Worm (Caenorhabditis elegans) whole organism, L1 larva: ENCODE measurements around the gene F20B6.5.

ENCODE experiments used
- C16A3.4 ChIP-seq: fragments of 150-350 bp; optimal IDR thresholded peaks from 2 replicates; lab custom pipeline; 2014; ENCODE audit warnings: missing biosample characterization, missing genetic modification characterization
- C34B4.2 ChIP-seq: sonication (generic microtip); optimal IDR thresholded peaks from 2 replicates; lab custom pipeline; 2017; ENCODE audit warnings: mild to moderate bottlenecking, missing genetic modification characterization, missing compliant biosample characterization
- F16B12.6 ChIP-seq: fragments of 150-350 bp; optimal IDR thresholded peaks from 2 replicates; lab custom pipeline; 2014; ENCODE audit warnings: missing biosample characterization, missing genetic modification characterization
- Y116A8C.19 ChIP-seq: sonication (generic microtip); optimal IDR thresholded peaks from 2 replicates; lab custom pipeline; 2016; ENCODE audit warnings: missing compliant biosample characterization, missing genetic modification characterization, borderline replicate concordance
- aly-2 ChIP-seq: fragments of 150-350 bp; optimal IDR thresholded peaks from 2 replicates; lab custom pipeline; 2014; ENCODE audit warnings: missing biosample characterization, missing genetic modification characterization
- ama-1 ChIP-seq: fragments of 150-350 bp; optimal IDR thresholded peaks from 2 replicates; lab custom pipeline; 2014
- ceh-63 ChIP-seq: fragments of 200-800 bp; sonication (Bioruptor generic); optimal IDR thresholded peaks from 2 replicates; lab custom pipeline; 2018; ENCODE audit warnings: mild to moderate bottlenecking, missing genetic modification characterization, missing compliant biosample characterization
- ceh-8 ChIP-seq: fragments of 200-800 bp; sonication (Bioruptor generic); optimal IDR thresholded peaks from 2 replicates; lab custom pipeline; 2018; ENCODE audit warnings: mild to moderate bottlenecking, missing genetic modification characterization, moderate library complexity, missing compliant biosample characterization
- ceh-82 ChIP-seq, 3 experiments: fragments of 150-350 bp in 1 of 3; sonication (generic microtip) in 2 of 3; optimal IDR thresholded peaks; 2 replicates each; lab custom pipeline; 2014 to 2017; ENCODE audit warnings: missing biosample characterization in 3 of 3, missing genetic modification characterization in 3 of 3
- ces-1 ChIP-seq: fragments of 150-350 bp; optimal IDR thresholded peaks from 2 replicates; lab custom pipeline; 2014; ENCODE audit warnings: missing biosample characterization, missing genetic modification reagents, missing genetic modification characterization
- dpl-1 ChIP-seq, 3 experiments: fragments of 150-350 bp in 2 of 3; sonication (generic microtip) in 1 of 3; optimal IDR thresholded peaks; 2 replicates each; lab custom pipeline; 2014 to 2017; ENCODE audit warnings: missing biosample characterization in 3 of 3, missing genetic modification characterization in 3 of 3, missing genetic modification reagents in 3 of 3
- efl-1 ChIP-seq, 4 experiments: fragments of 150-350 bp; optimal IDR thresholded peaks in 3 of 4; peaks in 1 of 4; 1 replicate in 1 of 4; 2 replicates in 3 of 4; lab custom pipeline; 2014; ENCODE audit warnings: missing biosample characterization in 2 of 4, missing genetic modification characterization in 2 of 4, missing genetic modification reagents in 2 of 4
- efl-3 ChIP-seq: fragments of 200-800 bp; sonication (Bioruptor generic); optimal IDR thresholded peaks from 2 replicates; lab custom pipeline; 2018; ENCODE audit warnings: mild to moderate bottlenecking, missing genetic modification characterization, missing compliant biosample characterization
- egl-13 ChIP-seq: sonication (generic microtip); optimal IDR thresholded peaks from 2 replicates; lab custom pipeline; 2016; ENCODE audit warnings: missing genotype, missing genetic modification reagents, missing genetic modification characterization, missing compliant biosample characterization
- elt-2 ChIP-seq: sonication (generic microtip); optimal IDR thresholded peaks from 2 replicates; lab custom pipeline; 2016; ENCODE audit warnings: missing genetic modification characterization, mild to moderate bottlenecking, inconsistent platforms, missing compliant biosample characterization, missing genetic modification reagents
- fkh-10 ChIP-seq: sonication (generic microtip); optimal IDR thresholded peaks from 2 replicates; lab custom pipeline; 2017; ENCODE audit warnings: missing biosample characterization, missing genetic modification reagents, missing genetic modification characterization
- fkh-4 ChIP-seq: sonication (generic microtip); optimal IDR thresholded peaks from 2 replicates; lab custom pipeline; 2016; ENCODE audit warnings: missing compliant biosample characterization, missing genetic modification characterization, borderline replicate concordance
- fkh-8 ChIP-seq: sonication (generic microtip); optimal IDR thresholded peaks from 2 replicates; lab custom pipeline; 2016; ENCODE audit warnings: mild to moderate bottlenecking, missing genetic modification characterization, missing compliant biosample characterization
- fos-1 ChIP-seq: fragments of 150-350 bp; optimal IDR thresholded peaks from 2 replicates; lab custom pipeline; 2014; ENCODE audit warnings: missing biosample characterization, missing genetic modification characterization
- grh-1 ChIP-seq: fragments of 200-800 bp; sonication (Bioruptor generic); IDR thresholded peaks from 2 replicates; pipeline ENCODE4 v1.3.6; 2022; ENCODE audit warnings: missing genetic modification reagents, missing genetic modification characterization, missing compliant biosample characterization
- hlh-17 ChIP-seq: fragments of 200-800 bp; sonication (Bioruptor generic); optimal IDR thresholded peaks from 2 replicates; lab custom pipeline; 2018; ENCODE audit warnings: missing genetic modification characterization, mild to moderate bottlenecking, missing compliant biosample characterization, moderate library complexity, borderline replicate concordance
- hlh-4 ChIP-seq: sonication (generic microtip); optimal IDR thresholded peaks from 2 replicates; lab custom pipeline; 2016; ENCODE audit warnings: mild to moderate bottlenecking, missing genetic modification characterization, missing compliant biosample characterization
- hpl-2 ChIP-seq: fragments of 150-350 bp; optimal IDR thresholded peaks from 2 replicates; lab custom pipeline; 2014; ENCODE audit warnings: missing biosample characterization, missing genetic modification reagents, missing genetic modification characterization
- jun-1 ChIP-seq: fragments of 150-350 bp; optimal IDR thresholded peaks from 2 replicates; lab custom pipeline; 2014; ENCODE audit warnings: missing biosample characterization, missing genetic modification reagents, missing genetic modification characterization
- lin-13 ChIP-seq: fragments of 150-350 bp; optimal IDR thresholded peaks from 2 replicates; lab custom pipeline; 2014; ENCODE audit warnings: missing biosample characterization, missing genetic modification reagents, missing genetic modification characterization
- lin-15B ChIP-seq: fragments of 150-350 bp; sonication (generic microtip); optimal IDR thresholded peaks from 3 replicates; lab custom pipeline; 2014; ENCODE audit warnings: missing biosample characterization, missing genetic modification characterization
- lsy-2 ChIP-seq, 2 experiments: fragments of 150-350 bp; optimal IDR thresholded peaks; 2 replicates each; lab custom pipeline; 2014; ENCODE audit warnings: missing biosample characterization in 2 of 2, missing genetic modification characterization in 2 of 2
- mdl-1 ChIP-seq, 2 experiments: fragments of 150-350 bp; optimal IDR thresholded peaks; 2 replicates each; lab custom pipeline; 2014 to 2017; ENCODE audit warnings: missing biosample characterization in 2 of 2, missing genetic modification characterization in 2 of 2, inconsistent platforms in 1 of 2
- mep-1 ChIP-seq: fragments of 150-350 bp; optimal IDR thresholded peaks from 2 replicates; lab custom pipeline; 2014; ENCODE audit warnings: missing biosample characterization, missing genetic modification characterization
- nhr-12 ChIP-seq: sonication (generic microtip); optimal IDR thresholded peaks from 2 replicates; lab custom pipeline; 2017; ENCODE audit warnings: missing biosample characterization, missing genetic modification characterization
- nhr-20 ChIP-seq: sonication (generic microtip); optimal IDR thresholded peaks from 2 replicates; lab custom pipeline; 2016; ENCODE audit warnings: mild to moderate bottlenecking, missing genetic modification characterization, missing compliant biosample characterization
- nhr-28 ChIP-seq: fragments of 150-350 bp; optimal IDR thresholded peaks from 2 replicates; lab custom pipeline; 2014; ENCODE audit warnings: missing biosample characterization, missing genetic modification characterization
- nhr-71 ChIP-seq: sonication (generic microtip); optimal IDR thresholded peaks from 2 replicates; lab custom pipeline; 2016; ENCODE audit warnings: mild to moderate bottlenecking, missing genetic modification characterization, moderate library complexity, missing compliant biosample characterization
- nhr-76 ChIP-seq: sonication (generic microtip); optimal IDR thresholded peaks from 2 replicates; lab custom pipeline; 2017; ENCODE audit warnings: missing biosample characterization, missing genetic modification characterization
- nhr-77 ChIP-seq: fragments of 150-350 bp; optimal IDR thresholded peaks from 2 replicates; lab custom pipeline; 2014; ENCODE audit warnings: missing biosample characterization, missing genetic modification characterization
- nhr-84 ChIP-seq: sonication (generic microtip); optimal IDR thresholded peaks from 2 replicates; lab custom pipeline; 2017; ENCODE audit warnings: missing biosample characterization, missing genetic modification characterization
- nhr-85 ChIP-seq: sonication (generic microtip); peaks from one replicate; lab custom pipeline; 2016; ENCODE audit warnings: missing genetic modification characterization, inconsistent platforms, missing compliant biosample characterization
- nhr-90 ChIP-seq: sonication (generic microtip); optimal IDR thresholded peaks from 2 replicates; lab custom pipeline; 2016; ENCODE audit warnings: mild to moderate bottlenecking, missing genetic modification characterization, missing compliant biosample characterization; ENCODE audit not compliant: poor library complexity
- pag-3 ChIP-seq: sonication (generic microtip); optimal IDR thresholded peaks from 2 replicates; lab custom pipeline; 2017; ENCODE audit warnings: missing genetic modification characterization, mild to moderate bottlenecking, missing compliant biosample characterization, antibody characterized with exemption, borderline replicate concordance; ENCODE audit not compliant: insufficient read depth
- pax-3 ChIP-seq: fragments of 200-800 bp; sonication (Bioruptor generic); optimal IDR thresholded peaks from 2 replicates; lab custom pipeline; 2018; ENCODE audit warnings: mild to moderate bottlenecking, missing genetic modification characterization, moderate library complexity, missing compliant biosample characterization
- pqm-1 ChIP-seq: sonication (generic microtip); optimal IDR thresholded peaks from 3 replicates; lab custom pipeline; 2017; ENCODE audit warnings: missing biosample characterization, missing genetic modification characterization
- rnt-1 ChIP-seq: sonication (generic microtip); optimal IDR thresholded peaks from 2 replicates; lab custom pipeline; 2016; ENCODE audit warnings: mild to moderate bottlenecking, missing genetic modification characterization, moderate library complexity, missing compliant biosample characterization
- skn-1 ChIP-seq: fragments of 150-350 bp; optimal IDR thresholded peaks from 2 replicates; lab custom pipeline; 2014; ENCODE audit warnings: missing biosample characterization, missing genetic modification characterization
- snu-23 ChIP-seq: sonication (generic microtip); optimal IDR thresholded peaks from 2 replicates; lab custom pipeline; 2016; ENCODE audit warnings: missing genetic modification characterization, missing compliant biosample characterization
- swsn-7 ChIP-seq: sonication (generic microtip); optimal IDR thresholded peaks from 2 replicates; lab custom pipeline; 2016; ENCODE audit warnings: missing genetic modification characterization, missing compliant biosample characterization
- tlp-1 ChIP-seq: fragments of 150-350 bp; optimal IDR thresholded peaks from 2 replicates; lab custom pipeline; 2014; ENCODE audit warnings: missing biosample characterization, missing genetic modification characterization
- unc-98 ChIP-seq: fragments of 200-800 bp; sonication (Bioruptor generic); IDR thresholded peaks from 2 replicates; pipeline ENCODE4 v1.3.6; 2022; ENCODE audit warnings: missing genetic modification characterization, missing compliant biosample characterization
- vab-15 ChIP-seq: sonication (generic microtip); optimal IDR thresholded peaks from 2 replicates; lab custom pipeline; 2017; ENCODE audit warnings: missing genotype, mild to moderate bottlenecking, missing genetic modification characterization, missing compliant biosample characterization
- xbp-1 ChIP-seq: sonication (generic microtip); optimal IDR thresholded peaks from 2 replicates; lab custom pipeline; 2016; ENCODE audit warnings: missing genetic modification characterization, missing compliant biosample characterization
- ztf-11 ChIP-seq, 2 experiments: sonication (generic microtip); optimal IDR thresholded peaks; 2 replicates each; lab custom pipeline; 2016 to 2017; ENCODE audit warnings: missing genetic modification characterization in 2 of 2, missing biosample characterization in 1 of 2, missing compliant biosample characterization in 1 of 2

The F20B6.5 gene

DNA sequence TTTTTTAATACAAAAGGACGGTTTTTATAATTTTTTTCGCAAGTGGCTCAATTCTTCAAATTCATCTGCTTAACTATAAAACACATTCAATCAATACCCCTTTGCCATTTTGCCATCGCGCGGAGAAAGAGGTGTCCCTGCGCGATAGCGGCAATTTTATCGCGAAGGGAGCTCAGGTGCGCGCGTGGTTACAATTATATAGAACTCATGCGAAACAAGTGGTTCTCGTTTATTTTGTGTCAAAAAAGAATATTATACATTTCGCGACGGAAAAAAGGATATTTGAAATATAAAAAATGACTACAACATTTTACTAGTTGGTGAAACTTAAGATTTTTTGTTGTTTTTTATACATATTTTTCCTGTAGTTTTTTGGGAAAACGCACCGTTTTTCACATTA is 9.4 kb upstream of the F20B6.5 start (continued):
- TF ChIP-seq nhr-28 (tag; lab: Kevin White, UChicago) (peak; percentile 15), swsn-7 (tag; lab: Kevin White, UChicago) (peak; percentile 99), nhr-76 (tag; lab: Kevin White, UChicago) (peak; percentile 95), pax-3 (tag; lab: Kevin White, UChicago) (peak; percentile 94), rnt-1 (tag; lab: Kevin White, UChicago) (peak; percentile 99)

DNA sequence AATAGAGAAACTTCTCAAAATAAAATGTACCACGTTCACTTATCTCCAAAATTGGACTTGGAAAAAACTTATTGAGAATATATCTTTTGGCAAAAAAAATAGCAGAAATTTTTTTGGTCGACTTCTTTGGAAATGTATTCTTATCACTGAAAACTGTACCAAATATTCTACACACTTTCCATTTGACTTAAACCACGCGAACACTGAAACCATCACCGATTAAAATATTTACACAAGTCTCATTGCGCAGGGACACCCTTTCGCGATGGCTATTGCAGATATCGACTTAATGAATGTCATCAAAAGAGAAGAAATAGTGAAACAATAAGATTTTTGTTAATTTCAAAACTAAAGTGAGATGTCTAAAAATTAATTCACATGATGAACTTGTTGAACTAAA is 8.8 kb upstream of the F20B6.5 start:
- TF ChIP-seq efl-1 (optimal IDR thresholded peaks at IDR 0.05; lab: Kevin White, UChicago) (peak in 1 of 2 experiments; percentile 22), efl-1 (GFP tag; optimal IDR thresholded peaks at IDR 0.05 in 1 of 2; lab: Kevin White, UChicago) (peak in 1 of 2 experiments; percentile 42), grh-1 (GFP tag; lab: Robert Waterston, UW) (0 out of 2 replicates have a peak, but pooled peaks have one; percentile 33), lin-13 (GFP tag; lab: Kevin White, UChicago) (no peak), C34B4.2 (tag; lab: Kevin White, UChicago) (no peak), nhr-12 (tag; lab: Kevin White, UChicago) (no peak), nhr-20 (no peak), tlp-1 (tag; lab: Kevin White, UChicago) (no peak), vab-15 (tag; lab: Kevin White, UChicago) (no peak), nhr-85 (tag; lab: Kevin White, UChicago) (no peak), pqm-1 (tag; lab: Kevin White, UChicago) (no peak), nhr-28 (tag; lab: Kevin White, UChicago) (no peak), F16B12.6 (no peak), ama-1 (lab: Kevin White, UChicago) (no peak), efl-3 (no peak), mdl-1 (tag; optimal IDR thresholded peaks at IDR 0.05; lab: Kevin White, UChicago) (peak in 1 of 2 experiments; percentile 38), swsn-7 (tag; lab: Kevin White, UChicago) (no peak), lin-15B (no peak), ztf-11 (tag; optimal IDR thresholded peaks at IDR 0.05; lab: Kevin White, UChicago) (no peak), skn-1 (tag; lab: Kevin White, UChicago) (peak; percentile 27), ceh-63 (GFP tag; lab: Kevin White, UChicago) (no peak), nhr-71 (no peak), unc-98 (no peak), nhr-77 (tag; lab: Kevin White, UChicago) (no peak), egl-13 (tag; lab: Kevin White, UChicago) (no peak), rnt-1 (tag; lab: Kevin White, UChicago) (no peak), ceh-8 (no peak), jun-1 (tag; lab: Kevin White, UChicago) (peak; percentile 74), fkh-4 (no peak), ceh-82 (tag; optimal IDR thresholded peaks at IDR 0.05; lab: Kevin White, UChicago) (peak in 2 of 3 experiments; percentile 23 to 60), ces-1 (GFP tag; lab: Kevin White, UChicago) (no peak), fkh-10 (GFP tag; lab: Kevin White, UChicago) (no peak), dpl-1 (GFP tag; optimal IDR thresholded peaks at IDR 0.05; lab: Kevin White, UChicago) (peak in 1 of 3 experiments; percentile 1), xbp-1 (no peak), aly-2 (tag; lab: Kevin White, UChicago) (no peak), elt-2 (tag; lab: Kevin White, UChicago) (peak; percentile 40), Y116A8C.19 (tag; lab: Kevin White, UChicago) (no peak), fos-1 (tag; lab: Kevin White, UChicago) (no peak), nhr-84 (tag; lab: Kevin White, UChicago) (no peak), fkh-8 (peak; percentile 50), snu-23 (GFP tag; lab: Kevin White, UChicago) (no peak), C16A3.4 (tag; lab: Kevin White, UChicago) (peak; percentile 29), lsy-2 (tag; optimal IDR thresholded peaks at IDR 0.05; lab: Kevin White, UChicago) (peak in 1 of 2 experiments; percentile 17), hlh-17 (no peak), pax-3 (tag; lab: Kevin White, UChicago) (peak; percentile 5), hlh-4 (no peak), nhr-90 (tag; lab: Kevin White, UChicago) (peak; percentile 50), pag-3 (tag; lab: Kevin White, UChicago) (no peak), hpl-2 (GFP tag; lab: Kevin White, UChicago) (no peak), mep-1 (no peak)
